Worm (Caenorhabditis elegans): ENCODE measurements around the gene exc-12.

exc-12 gene

DNA sequence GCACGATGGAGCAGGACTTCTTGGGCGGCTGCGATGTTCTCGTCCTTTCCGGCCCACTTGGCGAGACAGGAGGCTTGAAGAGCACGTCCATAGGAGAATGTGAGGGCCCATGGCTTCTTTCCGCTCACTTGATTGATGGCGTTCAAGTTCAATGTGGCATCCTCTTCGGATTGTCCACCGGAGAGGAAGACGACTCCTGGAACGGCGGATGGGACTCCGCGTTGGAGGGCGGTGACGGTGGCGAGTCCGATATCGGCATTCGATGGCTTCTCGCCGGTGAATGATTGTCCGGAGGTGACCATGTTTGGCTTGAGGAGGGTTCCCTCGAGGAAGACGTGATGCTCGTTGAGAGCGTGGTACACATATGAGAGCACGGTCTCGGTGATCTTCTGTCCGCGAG, 6.7 kb downstream of the exc-12 start:
- TF ChIP-seq jun-1 (tag; optimal IDR thresholded peaks at IDR 0.05) (no peak), elt-2 (tag; optimal IDR thresholded peaks at IDR 0.05) (no peak), efl-3 (GFP tag; optimal IDR thresholded peaks at IDR 0.05) (no peak), nhr-237 (tag; optimal IDR thresholded peaks at IDR 0.05) (no peak), lin-39 (tag; optimal IDR thresholded peaks at IDR 0.05) (no peak), fkh-8 (tag; optimal IDR thresholded peaks at IDR 0.05) (no peak), unc-30 (tag; optimal IDR thresholded peaks at IDR 0.05) (no peak), snu-23 (GFP tag; optimal IDR thresholded peaks at IDR 0.05) (no peak), ztf-4 (tag; optimal IDR thresholded peaks at IDR 0.05) (no peak), unc-130 (tag; optimal IDR thresholded peaks at IDR 0.05) (no peak), rnt-1 (tag; optimal IDR thresholded peaks at IDR 0.05) (no peak), nhr-12 (tag; optimal IDR thresholded peaks at IDR 0.05) (no peak), sup-37 (GFP tag; optimal IDR thresholded peaks at IDR 0.05) (no peak), sptf-1 (tag; optimal IDR thresholded peaks at IDR 0.05) (no peak), mab-9 (GFP tag; IDR thresholded peaks at IDR 0.05) (no peak), nhr-19 (GFP tag; conservative IDR thresholded peaks at IDR 0.05) (no peak)

ce11 chrIII:13563000-13563522, 7.2 kb downstream of the exc-12 start, which contains the start of gene T05D4.2:
Gene T05D4.2, minus strand, starts transcription at chrIII:13563082.
- no peak for TF ChIP-seq nhr-76 (tag; optimal IDR thresholded peaks at IDR 0.05)
- TF ChIP-seq isw-1 (GFP tag; IDR thresholded peaks at IDR 0.05), result no peak
- no peak for TF ChIP-seq egl-27 (tag; optimal IDR thresholded peaks at IDR 0.05)
- TF ChIP-seq ceh-88 (GFP tag; IDR thresholded peaks at IDR 0.05), result no peak
- peak; percentile 2 for TF ChIP-seq snu-23 (GFP tag; optimal IDR thresholded peaks at IDR 0.05)
- no peak for TF ChIP-seq nhr-12 (tag; optimal IDR thresholded peaks at IDR 0.05)
- TF ChIP-seq ceh-90 (tag; optimal IDR thresholded peaks at IDR 0.05), result no peak
- TF ChIP-seq jun-1 (tag; optimal IDR thresholded peaks at IDR 0.05), result no peak
- TF ChIP-seq egl-13 (tag; optimal IDR thresholded peaks at IDR 0.05), result no peak
- no peak for TF ChIP-seq blmp-1 (tag; optimal IDR thresholded peaks at IDR 0.05)
- TF ChIP-seq ztf-4 (tag; optimal IDR thresholded peaks at IDR 0.05), result peak; percentile 65
- peak; percentile 11 for TF ChIP-seq aly-2 (tag; optimal IDR thresholded peaks at IDR 0.05)
- peak; percentile 17 for TF ChIP-seq nhr-71 (tag; optimal IDR thresholded peaks at IDR 0.05)
- no peak for TF ChIP-seq nhr-77 (tag; optimal IDR thresholded peaks at IDR 0.05)
- no peak for TF ChIP-seq ceh-82 (tag; optimal IDR thresholded peaks at IDR 0.05)
- TF ChIP-seq mep-1 (tag; optimal IDR thresholded peaks at IDR 0.05), result no peak
- no peak for TF ChIP-seq lin-39 (tag; optimal IDR thresholded peaks at IDR 0.05)
- TF ChIP-seq pqm-1 (tag; optimal IDR thresholded peaks at IDR 0.05), result no peak
- no peak for TF ChIP-seq nhr-237 (tag; optimal IDR thresholded peaks at IDR 0.05)
- no peak for TF ChIP-seq elt-3 (tag; optimal IDR thresholded peaks at IDR 0.05)
- no peak for TF ChIP-seq unc-130 (tag; optimal IDR thresholded peaks at IDR 0.05)
- TF ChIP-seq xbp-1 (tag; optimal IDR thresholded peaks at IDR 0.05), result no peak
- peak; percentile 19 for TF ChIP-seq swsn-7 (tag; optimal IDR thresholded peaks at IDR 0.05)
- TF ChIP-seq nhr-90 (tag; optimal IDR thresholded peaks at IDR 0.05; ENCODE audit: poor library complexity), result no peak
- TF ChIP-seq efl-1 (optimal IDR thresholded peaks at IDR 0.05), result peak in 1 of 2 experiments; percentile 20
- no peak for TF ChIP-seq efl-1 (GFP tag; optimal IDR thresholded peaks at IDR 0.05 in 1 of 2)
- no peak for TF ChIP-seq nhr-28 (tag; optimal IDR thresholded peaks at IDR 0.05)
- TF ChIP-seq pax-3 (tag; optimal IDR thresholded peaks at IDR 0.05), result no peak
- no peak for TF ChIP-seq lin-13 (GFP tag; optimal IDR thresholded peaks at IDR 0.05)
- no peak for TF ChIP-seq dpl-1 (GFP tag; optimal IDR thresholded peaks at IDR 0.05)
- no peak for TF ChIP-seq fkh-8 (tag; optimal IDR thresholded peaks at IDR 0.05)
- TF ChIP-seq C04F5.9 (tag; optimal IDR thresholded peaks at IDR 0.05), result no peak
- no peak for TF ChIP-seq sup-37 (GFP tag; optimal IDR thresholded peaks at IDR 0.05)
- no peak for TF ChIP-seq unc-98 (GFP tag; IDR thresholded peaks at IDR 0.05)
- no peak for TF ChIP-seq ets-5 (GFP tag; IDR thresholded peaks at IDR 0.05)
- TF ChIP-seq elt-2 (tag; optimal IDR thresholded peaks at IDR 0.05), result no peak
- no peak for TF ChIP-seq zag-1 (tag; optimal IDR thresholded peaks at IDR 0.05)
- no peak for TF ChIP-seq alr-1 (tag; optimal IDR thresholded peaks at IDR 0.05; ENCODE audit: borderline replicate concordance)

All from whole organism, L1 larva.